Fruit fly (Drosophila melanogaster) whole organism, adult: ENCODE data around the gene CG13457.

Experiments used
- CG5204 ChIP-seq: fragments of 200-800 bp; sonication (Bioruptor generic); optimal IDR thresholded peaks from 2 replicates; lab custom pipeline; 2016; ENCODE audit warnings: missing biosample characterization, missing genetic modification characterization
- CG7045 ChIP-seq: fragments of 200-800 bp; sonication (Bioruptor generic); optimal IDR thresholded peaks from 2 replicates; lab custom pipeline; 2017; ENCODE audit warnings: missing biosample characterization, mild to moderate bottlenecking, missing genetic modification characterization
- Clk ChIP-seq: fragments of 200-800 bp; sonication (Bioruptor generic); optimal IDR thresholded peaks from 2 replicates; lab custom pipeline; 2017; ENCODE audit warnings: missing biosample characterization, missing genetic modification characterization
- Crg-1 ChIP-seq: fragments of 200-800 bp; sonication (Bioruptor generic); optimal IDR thresholded peaks from 2 replicates; lab custom pipeline; 2016; ENCODE audit warnings: missing biosample characterization, missing genetic modification characterization
- cnc ChIP-seq, 2 experiments: fragments of >200 bp; optimal IDR thresholded peaks; 2 replicates each; lab custom pipeline; 2017
- kay ChIP-seq: fragments of 200-800 bp; sonication (Bioruptor generic); peaks from one replicate; lab custom pipeline; 2016; ENCODE audit warnings: missing biosample characterization, missing genetic modification characterization, borderline replicate concordance
- ovo ChIP-seq: fragments of 200-800 bp; sonication (Bioruptor generic); optimal IDR thresholded peaks from 2 replicates; lab custom pipeline; 2016; ENCODE audit warnings: missing biosample characterization, missing genetic modification characterization
- pad ChIP-seq: fragments of 200-800 bp; sonication (Bioruptor generic); optimal IDR thresholded peaks from 3 replicates; lab custom pipeline; 2017; ENCODE audit warnings: missing biosample characterization, missing genetic modification characterization, mild to moderate bottlenecking, moderate library complexity, missing genetic modification reagents
- tj ChIP-seq: fragments of 200-800 bp; sonication (Bioruptor generic); optimal IDR thresholded peaks from 3 replicates; lab custom pipeline; 2017; ENCODE audit warnings: missing biosample characterization, mild to moderate bottlenecking, missing genetic modification characterization, moderate library complexity
- toe ChIP-seq: fragments of 200-800 bp; sonication (Bioruptor generic); optimal IDR thresholded peaks from 2 replicates; lab custom pipeline; 2016; ENCODE audit warnings: missing biosample characterization, missing genetic modification characterization

- no peak for TF ChIP-seq cnc (optimal IDR thresholded peaks at IDR 0.05; lab: Kevin White, UChicago)
- no peak for TF ChIP-seq CG5204
- no peak for TF ChIP-seq Clk (GFP tag; lab: Kevin White, UChicago)
- TF ChIP-seq Crg-1 (GFP tag; lab: Kevin White, UChicago) = no peak
- TF ChIP-seq kay (GFP tag; lab: Kevin White, UChicago) = no peak
- TF ChIP-seq pad = peak; percentile 46
- TF ChIP-seq tj (GFP tag; lab: Kevin White, UChicago) = peak; percentile 6
- TF ChIP-seq CG7045 = no peak
- TF ChIP-seq ovo (GFP tag; lab: Kevin White, UChicago) = no peak
- TF ChIP-seq toe (GFP tag; lab: Kevin White, UChicago) = no peak
Measured at dm6 chr3L:15103988-15104848, 27.0 kb downstream of the CG13457 start.
